Fruit fly (Drosophila melanogaster) S2 (cell line): Measurements from ENCODE around the gene Snoo.

Source experiments
- CG8478 ChIP-seq: fragments of >200 bp; optimal IDR thresholded peaks from 2 replicates; lab custom pipeline; 2018
- CTCF ChIP-seq, 2 experiments: fragments of >200 bp; optimal IDR thresholded peaks; 2 replicates each; lab custom pipeline; 2018

Gene Snoo

DNA sequence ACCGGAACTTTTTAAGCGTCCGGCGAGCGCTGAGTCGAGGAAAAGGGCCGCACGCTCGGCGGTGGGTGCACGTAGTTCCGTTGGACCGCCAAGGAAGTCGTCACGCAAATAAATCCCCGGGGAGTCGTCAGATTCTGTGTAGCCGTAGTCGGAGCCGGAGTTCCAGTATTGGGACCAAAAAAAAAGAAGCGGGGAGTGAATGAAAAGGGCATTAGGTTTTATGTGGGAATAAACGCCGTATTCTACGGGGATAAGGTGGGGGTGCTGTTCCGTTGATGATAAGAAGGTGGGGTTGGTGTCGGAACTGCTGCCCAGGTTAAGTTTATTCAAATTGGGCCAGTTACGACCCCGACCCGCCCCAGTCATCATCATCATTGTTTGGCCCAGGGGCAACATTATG lies 133.6 kb downstream of the Snoo start:
- no peak for TF ChIP-seq CG8478 (lab: Kevin White, UChicago)
- no peak for TF ChIP-seq CTCF (optimal IDR thresholded peaks at IDR 0.05; lab: Kevin White, UChicago)

DNA sequence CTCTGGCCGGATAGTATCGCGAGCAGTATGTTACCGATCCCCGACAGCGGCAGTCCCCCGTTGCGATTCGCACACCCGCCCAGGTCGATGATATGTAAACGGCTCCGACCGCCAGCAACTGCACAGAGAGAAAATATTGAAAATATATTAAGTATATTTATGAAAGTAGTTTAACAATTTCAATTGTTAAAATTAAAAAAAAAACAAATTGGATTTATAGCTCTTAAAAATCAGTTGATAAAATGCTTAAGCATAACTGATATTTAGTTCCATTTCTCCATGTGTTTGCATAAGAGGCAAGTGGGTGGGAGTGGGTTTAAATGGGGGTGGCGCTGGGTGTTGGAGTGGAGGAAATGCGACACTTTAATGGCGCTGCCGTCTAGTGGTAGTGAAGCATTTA lies 134.5 kb downstream of the Snoo start:
- TF ChIP-seq CTCF (optimal IDR thresholded peaks at IDR 0.05; lab: Kevin White, UChicago) = no peak
- TF ChIP-seq CG8478 (lab: Kevin White, UChicago) = no peak

DNA sequence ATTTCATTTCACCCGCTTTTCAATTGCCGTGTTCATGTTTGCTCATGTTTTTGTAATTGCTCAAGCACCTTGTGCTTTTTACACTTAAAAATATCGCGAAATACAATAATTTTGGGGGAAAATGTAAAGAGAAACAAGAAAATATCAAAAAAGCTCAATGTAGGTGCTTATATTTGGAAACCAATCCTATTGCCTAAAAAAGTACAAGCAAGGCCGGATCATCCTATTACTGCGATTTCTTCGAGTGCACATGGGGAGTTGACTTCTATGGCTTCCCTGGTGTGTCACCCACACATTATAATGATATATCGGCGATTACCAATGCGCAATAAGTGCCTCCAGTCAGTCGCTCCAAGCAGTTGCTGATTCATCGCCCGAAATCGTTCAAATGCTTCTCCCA lies 142.8 kb downstream of the Snoo start:
- TF ChIP-seq CG8478 (lab: Kevin White, UChicago) = no peak
- TF ChIP-seq CTCF (optimal IDR thresholded peaks at IDR 0.05; lab: Kevin White, UChicago) = no peak
